Worm (Caenorhabditis elegans) whole organism, L4 larva: ENCODE results near the gene K08E4.3.
A peak's percentile ranks its signal among the peaks of the same experiment; 100 is the strongest.

Experiments
- Y75B8A.6 ChIP-seq: fragments of 200-800 bp; sonication (Bioruptor generic); IDR thresholded peaks from 2 replicates; pipeline ENCODE4 v1.3.6; 2022; ENCODE audit warnings: missing genetic modification reagents, missing genetic modification characterization, missing compliant biosample characterization
- ama-1 ChIP-seq: fragments of 150-350 bp; optimal IDR thresholded peaks from 2 replicates; lab custom pipeline; 2014; ENCODE audit warnings: inconsistent platforms, mixed read lengths
- dmd-9 ChIP-seq: fragments of 200-800 bp; sonication (Bioruptor generic); IDR thresholded peaks from 2 replicates; pipeline ENCODE4 v1.3.6; 2022; ENCODE audit warnings: missing genetic modification reagents, missing genetic modification characterization, missing compliant biosample characterization
- dpl-1 ChIP-seq: fragments of 150-350 bp; optimal IDR thresholded peaks from 2 replicates; lab custom pipeline; 2014; ENCODE audit warnings: missing biosample characterization, missing genetic modification reagents, missing genetic modification characterization
- hlh-11 ChIP-seq: fragments of 200-800 bp; sonication (Bioruptor generic); optimal IDR thresholded peaks from 2 replicates; lab custom pipeline; 2018; ENCODE audit warnings: mild to moderate bottlenecking, missing genetic modification characterization, missing compliant biosample characterization
- madf-5 ChIP-seq, 2 experiments: fragments of 200-800 bp; sonication (Bioruptor generic); IDR thresholded peaks; 2 replicates each; pipeline ENCODE4 v1.3.6; 2022; ENCODE audit warnings: missing compliant biosample characterization in 2 of 2, missing genetic modification characterization in 2 of 2
- mxl-3 ChIP-seq: fragments of 200-800 bp; sonication (Bioruptor generic); optimal IDR thresholded peaks from 2 replicates; lab custom pipeline; 2018; ENCODE audit warnings: mild to moderate bottlenecking, missing genetic modification characterization, missing compliant biosample characterization
- nhr-10 ChIP-seq: fragments of 150-350 bp; optimal IDR thresholded peaks from 2 replicates; lab custom pipeline; 2014; ENCODE audit warnings: missing biosample characterization, missing genetic modification characterization
- nhr-28 ChIP-seq: fragments of 150-350 bp; optimal IDR thresholded peaks from 2 replicates; lab custom pipeline; 2014; ENCODE audit warnings: missing biosample characterization, missing genetic modification characterization
- pha-4 ChIP-seq, 2 experiments: fragments of 150-350 bp in 1 of 2; fragments of 200-800 bp in 1 of 2; sonication (Bioruptor generic) in 1 of 2; IDR thresholded peaks in 1 of 2; optimal IDR thresholded peaks in 1 of 2; 2 replicates each; pipeline versions ENCODE4 v1.3.6 to Lab custom; 2014 to 2022; ENCODE audit warnings: missing genetic modification characterization in 2 of 2, missing genetic modification reagents in 2 of 2, missing biosample characterization in 1 of 2, missing compliant biosample characterization in 1 of 2
- snpc-4 ChIP-seq: fragments of 150-350 bp; optimal IDR thresholded peaks from 2 replicates; lab custom pipeline; 2014; ENCODE audit warnings: missing biosample characterization, missing genetic modification characterization
- unc-62 ChIP-seq, 3 experiments: fragments of 150-350 bp in 1 of 3; sonication (generic microtip); optimal IDR thresholded peaks in 2 of 3; peaks in 1 of 3; 1 replicate in 1 of 3; 2 replicates in 2 of 3; lab custom pipeline; 2014 to 2017; ENCODE audit warnings: missing biosample characterization in 3 of 3, missing genetic modification characterization in 3 of 3, missing genetic modification reagents in 3 of 3, missing genotype in 1 of 3
- zag-1 ChIP-seq: fragments of 150-350 bp; optimal IDR thresholded peaks from 2 replicates; lab custom pipeline; 2014; ENCODE audit warnings: missing biosample characterization, missing genetic modification characterization

ce11 chrIV:12012439-12013003, 45.0 kb upstream of the K08E4.3 start:
- TF ChIP-seq madf-5 (GFP tag; IDR thresholded peaks at IDR 0.05; lab: Robert Waterston, UW) (no peak), unc-62 (GFP tag; optimal IDR thresholded peaks at IDR 0.05 in 1 of 2; lab: Kevin White, UChicago) (peak in 1 of 2 experiments; percentile 0), unc-62 (tag; optimal IDR thresholded peaks at IDR 0.05; lab: Kevin White, UChicago) (no peak), nhr-10 (no peak), mxl-3 (peak; percentile 38), dmd-9 (no peak), dpl-1 (no peak), pha-4 (GFP tag; IDR thresholded peaks at IDR 0.05; lab: Robert Waterston, UW) (no peak), pha-4 (tag; optimal IDR thresholded peaks at IDR 0.05; lab: Kevin White, UChicago) (no peak), ama-1 (no peak), zag-1 (tag; lab: Kevin White, UChicago) (no peak), hlh-11 (tag; lab: Kevin White, UChicago) (peak; percentile 63), snpc-4 (no peak), Y75B8A.6 (GFP tag; lab: Robert Waterston, UW) (no peak), nhr-28 (no peak)
